Worm (Caenorhabditis elegans) whole organism, L1 larva: Measurements from ENCODE around the gene nspc-18.

Experiments used
- C16A3.4 ChIP-seq: fragments of 150-350 bp; optimal IDR thresholded peaks from 2 replicates; lab custom pipeline; 2014; ENCODE audit warnings: missing biosample characterization, missing genetic modification characterization
- Y116A8C.19 ChIP-seq: sonication (generic microtip); optimal IDR thresholded peaks from 2 replicates; lab custom pipeline; 2016; ENCODE audit warnings: missing compliant biosample characterization, missing genetic modification characterization, borderline replicate concordance
- aly-2 ChIP-seq: fragments of 150-350 bp; optimal IDR thresholded peaks from 2 replicates; lab custom pipeline; 2014; ENCODE audit warnings: missing biosample characterization, missing genetic modification characterization
- ama-1 ChIP-seq: fragments of 150-350 bp; optimal IDR thresholded peaks from 2 replicates; lab custom pipeline; 2014
- blmp-1 ChIP-seq: fragments of 150-350 bp; optimal IDR thresholded peaks from 2 replicates; lab custom pipeline; 2014; ENCODE audit warnings: missing biosample characterization, missing genetic modification characterization
- ceh-63 ChIP-seq: fragments of 200-800 bp; sonication (Bioruptor generic); optimal IDR thresholded peaks from 2 replicates; lab custom pipeline; 2018; ENCODE audit warnings: mild to moderate bottlenecking, missing genetic modification characterization, missing compliant biosample characterization
- dpl-1 ChIP-seq, 3 experiments: fragments of 150-350 bp in 2 of 3; sonication (generic microtip) in 1 of 3; optimal IDR thresholded peaks; 2 replicates each; lab custom pipeline; 2014 to 2017; ENCODE audit warnings: missing biosample characterization in 3 of 3, missing genetic modification characterization in 3 of 3, missing genetic modification reagents in 3 of 3
- dsc-1 ChIP-seq: sonication (generic microtip); optimal IDR thresholded peaks from 2 replicates; lab custom pipeline; 2016; ENCODE audit warnings: mild to moderate bottlenecking, missing genetic modification characterization, missing compliant biosample characterization
- efl-1 ChIP-seq, 4 experiments: fragments of 150-350 bp; optimal IDR thresholded peaks in 3 of 4; peaks in 1 of 4; 1 replicate in 1 of 4; 2 replicates in 3 of 4; lab custom pipeline; 2014; ENCODE audit warnings: missing biosample characterization in 2 of 4, missing genetic modification characterization in 2 of 4, missing genetic modification reagents in 2 of 4
- efl-3 ChIP-seq: fragments of 200-800 bp; sonication (Bioruptor generic); optimal IDR thresholded peaks from 2 replicates; lab custom pipeline; 2018; ENCODE audit warnings: mild to moderate bottlenecking, missing genetic modification characterization, missing compliant biosample characterization
- elt-2 ChIP-seq: sonication (generic microtip); optimal IDR thresholded peaks from 2 replicates; lab custom pipeline; 2016; ENCODE audit warnings: missing genetic modification characterization, mild to moderate bottlenecking, inconsistent platforms, missing compliant biosample characterization, missing genetic modification reagents
- elt-3 ChIP-seq, 6 experiments: fragments of 150-350 bp in 1 of 6; sonication (generic microtip); optimal IDR thresholded peaks; 2 replicates each; lab custom pipeline; 2017 to 2018; ENCODE audit warnings: missing biosample characterization in 6 of 6, missing genetic modification characterization in 6 of 6, inconsistent platforms in 1 of 6
- fkh-8 ChIP-seq: sonication (generic microtip); optimal IDR thresholded peaks from 2 replicates; lab custom pipeline; 2016; ENCODE audit warnings: mild to moderate bottlenecking, missing genetic modification characterization, missing compliant biosample characterization
- fos-1 ChIP-seq: fragments of 150-350 bp; optimal IDR thresholded peaks from 2 replicates; lab custom pipeline; 2014; ENCODE audit warnings: missing biosample characterization, missing genetic modification characterization
- grh-1 ChIP-seq: fragments of 200-800 bp; sonication (Bioruptor generic); IDR thresholded peaks from 2 replicates; pipeline ENCODE4 v1.3.6; 2022; ENCODE audit warnings: missing genetic modification reagents, missing genetic modification characterization, missing compliant biosample characterization
- irx-1 ChIP-seq: sonication (generic microtip); optimal IDR thresholded peaks from 2 replicates; lab custom pipeline; 2016; ENCODE audit warnings: missing genetic modification characterization, missing compliant biosample characterization
- jun-1 ChIP-seq: fragments of 150-350 bp; optimal IDR thresholded peaks from 2 replicates; lab custom pipeline; 2014; ENCODE audit warnings: missing biosample characterization, missing genetic modification reagents, missing genetic modification characterization
- lin-13 ChIP-seq: fragments of 150-350 bp; optimal IDR thresholded peaks from 2 replicates; lab custom pipeline; 2014; ENCODE audit warnings: missing biosample characterization, missing genetic modification reagents, missing genetic modification characterization
- lin-14 ChIP-seq: fragments of 200-800 bp; sonication (Bioruptor generic); optimal IDR thresholded peaks from 2 replicates; lab custom pipeline; 2018; ENCODE audit warnings: mild to moderate bottlenecking, missing genetic modification characterization, moderate library complexity, missing compliant biosample characterization
- lin-35 ChIP-seq, 2 experiments: fragments of 150-350 bp; optimal IDR thresholded peaks; 2 replicates each; lab custom pipeline; 2014; ENCODE audit warnings: missing biosample characterization in 2 of 2, missing genetic modification characterization in 2 of 2, missing genetic modification reagents in 2 of 2
- lin-39 ChIP-seq: fragments of 150-350 bp; optimal IDR thresholded peaks from 2 replicates; lab custom pipeline; 2014; ENCODE audit warnings: missing biosample characterization, missing genetic modification reagents, missing genetic modification characterization
- lsy-2 ChIP-seq, 2 experiments: fragments of 150-350 bp; optimal IDR thresholded peaks; 2 replicates each; lab custom pipeline; 2014; ENCODE audit warnings: missing biosample characterization in 2 of 2, missing genetic modification characterization in 2 of 2
- mab-9 ChIP-seq: fragments of 200-800 bp; sonication (Bioruptor generic); IDR thresholded peaks from 2 replicates; pipeline ENCODE4 v1.3.6; 2022; ENCODE audit warnings: missing genetic modification reagents, missing genetic modification characterization, missing compliant biosample characterization
- mdl-1 ChIP-seq, 2 experiments: fragments of 150-350 bp; optimal IDR thresholded peaks; 2 replicates each; lab custom pipeline; 2014 to 2017; ENCODE audit warnings: missing biosample characterization in 2 of 2, missing genetic modification characterization in 2 of 2, inconsistent platforms in 1 of 2
- mep-1 ChIP-seq: fragments of 150-350 bp; optimal IDR thresholded peaks from 2 replicates; lab custom pipeline; 2014; ENCODE audit warnings: missing biosample characterization, missing genetic modification characterization
- nhr-11 ChIP-seq: fragments of 150-350 bp; optimal IDR thresholded peaks from 2 replicates; lab custom pipeline; 2014; ENCODE audit warnings: missing biosample characterization, missing genetic modification characterization
- nhr-19 ChIP-seq: fragments of 200-800 bp; sonication (Bioruptor generic); conservative IDR thresholded peaks from 2 replicates; pipeline ENCODE4 v1.3.6; 2022; ENCODE audit warnings: missing genetic modification characterization, missing compliant biosample characterization
- nhr-20 ChIP-seq: sonication (generic microtip); optimal IDR thresholded peaks from 2 replicates; lab custom pipeline; 2016; ENCODE audit warnings: mild to moderate bottlenecking, missing genetic modification characterization, missing compliant biosample characterization
- nhr-28 ChIP-seq: fragments of 150-350 bp; optimal IDR thresholded peaks from 2 replicates; lab custom pipeline; 2014; ENCODE audit warnings: missing biosample characterization, missing genetic modification characterization
- nhr-47 ChIP-seq: sonication (generic microtip); optimal IDR thresholded peaks from 2 replicates; lab custom pipeline; 2016; ENCODE audit warnings: mild to moderate bottlenecking, missing genetic modification characterization, moderate library complexity, missing compliant biosample characterization
- nhr-71 ChIP-seq: sonication (generic microtip); optimal IDR thresholded peaks from 2 replicates; lab custom pipeline; 2016; ENCODE audit warnings: mild to moderate bottlenecking, missing genetic modification characterization, moderate library complexity, missing compliant biosample characterization
- nhr-85 ChIP-seq: sonication (generic microtip); peaks from one replicate; lab custom pipeline; 2016; ENCODE audit warnings: missing genetic modification characterization, inconsistent platforms, missing compliant biosample characterization
- nhr-90 ChIP-seq: sonication (generic microtip); optimal IDR thresholded peaks from 2 replicates; lab custom pipeline; 2016; ENCODE audit warnings: mild to moderate bottlenecking, missing genetic modification characterization, missing compliant biosample characterization; ENCODE audit not compliant: poor library complexity
- pax-3 ChIP-seq: fragments of 200-800 bp; sonication (Bioruptor generic); optimal IDR thresholded peaks from 2 replicates; lab custom pipeline; 2018; ENCODE audit warnings: mild to moderate bottlenecking, missing genetic modification characterization, moderate library complexity, missing compliant biosample characterization
- rnt-1 ChIP-seq: sonication (generic microtip); optimal IDR thresholded peaks from 2 replicates; lab custom pipeline; 2016; ENCODE audit warnings: mild to moderate bottlenecking, missing genetic modification characterization, moderate library complexity, missing compliant biosample characterization
- snu-23 ChIP-seq: sonication (generic microtip); optimal IDR thresholded peaks from 2 replicates; lab custom pipeline; 2016; ENCODE audit warnings: missing genetic modification characterization, missing compliant biosample characterization
- sox-4 ChIP-seq: sonication (generic microtip); optimal IDR thresholded peaks from 2 replicates; lab custom pipeline; 2016; ENCODE audit warnings: missing genetic modification characterization, missing compliant biosample characterization
- unc-130 ChIP-seq: fragments of 150-350 bp; optimal IDR thresholded peaks from 2 replicates; lab custom pipeline; 2017; ENCODE audit warnings: missing biosample characterization, missing genetic modification characterization, inconsistent platforms
- unc-30 ChIP-seq: sonication (generic microtip); optimal IDR thresholded peaks from 2 replicates; lab custom pipeline; 2017; ENCODE audit warnings: missing biosample characterization, missing genetic modification characterization
- unc-62 ChIP-seq: fragments of 150-350 bp; optimal IDR thresholded peaks from 2 replicates; lab custom pipeline; 2014; ENCODE audit warnings: missing biosample characterization, missing genetic modification reagents, missing genetic modification characterization
- unc-98 ChIP-seq: fragments of 200-800 bp; sonication (Bioruptor generic); IDR thresholded peaks from 2 replicates; pipeline ENCODE4 v1.3.6; 2022; ENCODE audit warnings: missing genetic modification characterization, missing compliant biosample characterization
- xbp-1 ChIP-seq: sonication (generic microtip); optimal IDR thresholded peaks from 2 replicates; lab custom pipeline; 2016; ENCODE audit warnings: missing genetic modification characterization, missing compliant biosample characterization
- ztf-11 ChIP-seq, 2 experiments: sonication (generic microtip); optimal IDR thresholded peaks; 2 replicates each; lab custom pipeline; 2016 to 2017; ENCODE audit warnings: missing genetic modification characterization in 2 of 2, missing biosample characterization in 1 of 2, missing compliant biosample characterization in 1 of 2

nspc-18 gene

DNA sequence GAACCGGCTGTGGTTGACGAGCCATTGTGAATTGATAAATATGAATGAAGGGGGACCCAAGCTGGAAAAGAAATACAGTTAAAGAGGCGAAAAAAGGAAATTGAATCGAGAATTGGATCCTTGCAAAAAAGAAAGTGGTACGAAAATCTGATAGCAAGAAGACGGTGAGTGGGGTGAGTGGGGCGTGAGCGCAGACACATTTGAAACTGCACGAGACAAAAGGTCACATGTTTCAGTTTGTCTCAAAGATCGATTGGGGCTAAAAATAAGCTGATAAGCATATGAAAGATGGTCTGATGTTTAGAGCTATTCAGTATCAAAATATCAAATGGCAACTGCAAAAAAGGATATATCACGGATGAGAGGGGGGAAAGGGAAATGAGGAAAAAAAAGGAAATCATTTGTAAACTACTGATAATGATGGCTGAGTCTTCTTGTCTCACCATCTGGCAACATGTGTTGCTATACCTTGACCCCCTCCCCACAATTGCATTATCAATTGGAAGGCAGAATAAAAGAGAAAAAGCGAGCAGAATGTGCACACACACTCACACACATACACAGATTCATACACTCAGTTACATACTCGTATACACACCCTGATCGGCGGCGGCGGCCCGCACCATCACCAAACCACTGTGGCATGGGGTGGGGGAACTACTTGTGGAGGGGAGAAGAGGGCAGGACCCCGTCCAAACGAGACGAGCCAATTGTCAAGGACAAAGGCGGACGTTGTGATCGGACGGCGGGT, 23.5 kb downstream of the nspc-18 start, which contains the start of gene M163.1:
Gene M163.1 (minus strand): TSS at position 25 of the 751 bp plus-strand sequence.
- TF ChIP-seq unc-130 (tag; lab: Kevin White, UChicago) (peak; percentile 3), lin-14 (GFP tag; lab: Kevin White, UChicago) (peak; percentile 53), grh-1 (0 out of 2 replicates have a peak, but pooled peaks have one; percentile 13), nhr-28 (no peak), rnt-1 (tag; lab: Kevin White, UChicago) (peak; percentile 22), unc-30 (tag; lab: Kevin White, UChicago) (no peak), ztf-11 (tag; optimal IDR thresholded peaks at IDR 0.05; lab: Kevin White, UChicago) (peak in 1 of 2 experiments; percentile 30), nhr-85 (tag; lab: Kevin White, UChicago) (peak; percentile 73), dsc-1 (tag; lab: Kevin White, UChicago) (no peak), efl-3 (no peak), elt-2 (tag; lab: Kevin White, UChicago) (peak; percentile 31), fkh-8 (tag; lab: Kevin White, UChicago) (no peak), lsy-2 (tag; optimal IDR thresholded peaks at IDR 0.05; lab: Kevin White, UChicago) (no peak), elt-3 (tag; optimal IDR thresholded peaks at IDR 0.05; lab: Kevin White, UChicago) (no peak), nhr-20 (tag; lab: Kevin White, UChicago) (peak; percentile 52), nhr-71 (tag; lab: Kevin White, UChicago) (peak; percentile 52), nhr-19 (GFP tag; lab: Robert Waterston, UW) (peak; percentile 37)
- TF ChIP-seq, all 84 proteins: peak for 10

DNA sequence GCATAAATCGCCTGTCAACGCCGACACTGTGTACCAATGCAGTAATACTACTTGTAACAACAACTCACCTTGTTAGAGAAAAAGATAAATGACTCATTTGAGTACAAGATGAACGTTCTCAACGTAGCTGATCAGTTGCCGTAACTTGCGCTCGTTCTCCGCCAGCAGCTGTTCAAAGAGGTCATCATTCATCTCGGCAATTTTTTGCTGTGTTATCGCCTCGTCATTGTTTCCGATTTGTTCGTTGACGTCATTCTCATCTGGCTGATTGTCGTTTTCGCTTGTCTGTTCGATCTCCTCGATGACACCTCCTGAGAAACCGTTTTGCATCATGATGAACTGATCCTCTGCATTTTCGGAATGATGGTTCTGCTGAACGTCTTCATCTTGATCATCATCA, 24.2 kb downstream of the nspc-18 start:
- TF ChIP-seq blmp-1 (tag; lab: Kevin White, UChicago): peak; percentile 40
- no peak for TF ChIP-seq unc-62
- TF ChIP-seq rnt-1 (tag; lab: Kevin White, UChicago): peak; percentile 28
- TF ChIP-seq lin-14 (GFP tag; lab: Kevin White, UChicago): peak; percentile 47
- TF ChIP-seq ama-1 (lab: Kevin White, UChicago): no peak
- TF ChIP-seq nhr-71 (tag; lab: Kevin White, UChicago): peak; percentile 34

DNA sequence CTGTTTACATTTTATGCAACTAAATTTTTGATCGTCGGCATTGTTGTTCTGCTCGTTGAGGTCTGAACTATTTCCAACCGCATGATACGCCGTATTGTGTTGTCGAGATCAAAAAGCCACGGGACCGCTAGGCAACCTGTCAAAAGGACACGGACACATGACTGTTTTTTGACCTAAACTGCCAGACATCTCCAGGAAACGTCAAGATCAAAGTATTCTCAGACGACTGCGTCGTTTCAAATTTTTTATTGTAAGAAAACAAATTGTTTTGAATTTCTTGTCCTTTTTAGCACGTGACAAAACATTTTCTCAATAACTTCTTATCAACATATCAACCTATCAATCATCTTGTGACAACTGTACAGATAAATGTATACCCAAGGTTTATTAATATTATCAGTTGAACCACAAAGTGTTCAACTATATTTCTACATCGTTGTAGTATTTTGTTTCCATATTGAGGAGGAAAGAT, 25.3 kb downstream of the nspc-18 start:
- no peak for TF ChIP-seq unc-98 (GFP tag; lab: Robert Waterston, UW)
- TF ChIP-seq aly-2: no peak
- TF ChIP-seq mdl-1 (tag; optimal IDR thresholded peaks at IDR 0.05; lab: Kevin White, UChicago): peak in 1 of 2 experiments; percentile 78
- TF ChIP-seq nhr-71 (tag; lab: Kevin White, UChicago): peak; percentile 91
- TF ChIP-seq mab-9: 0 out of 2 replicates have a peak, but pooled peaks have one; percentile 17
- TF ChIP-seq elt-2 (tag; lab: Kevin White, UChicago): peak; percentile 96
- peak; percentile 71 for TF ChIP-seq snu-23 (GFP tag; lab: Kevin White, UChicago)
- peak; percentile 63 for TF ChIP-seq nhr-47
- peak; percentile 76 for TF ChIP-seq lin-14 (GFP tag; lab: Kevin White, UChicago)
- peak; percentile 56 for TF ChIP-seq mep-1
- peak; percentile 27 for TF ChIP-seq C16A3.4 (tag; lab: Kevin White, UChicago)
- peak; percentile 86 for TF ChIP-seq nhr-90 (tag; lab: Kevin White, UChicago)
- no peak for TF ChIP-seq lin-39 (tag; lab: Kevin White, UChicago)
- TF ChIP-seq fos-1 (tag; lab: Kevin White, UChicago): peak; percentile 21
- peak; percentile 98 for TF ChIP-seq nhr-85 (tag; lab: Kevin White, UChicago)
- TF ChIP-seq elt-3 (tag; optimal IDR thresholded peaks at IDR 0.05; lab: Kevin White, UChicago): peak in 5 of 6 experiments; percentile 2 to 93 (median 49)
- peak in 1 of 2 experiments; percentile 83 for TF ChIP-seq lin-35 (GFP tag; optimal IDR thresholded peaks at IDR 0.05; lab: Kevin White, UChicago)
- peak; percentile 69 for TF ChIP-seq irx-1 (tag; lab: Kevin White, UChicago)
- TF ChIP-seq nhr-19 (GFP tag; lab: Robert Waterston, UW): peak; percentile 74
- TF ChIP-seq dpl-1 (GFP tag; optimal IDR thresholded peaks at IDR 0.05; lab: Kevin White, UChicago): peak in 2 of 3 experiments; percentile 8 to 14
- no peak for TF ChIP-seq xbp-1 (tag; lab: Kevin White, UChicago)
- peak; percentile 19 for TF ChIP-seq ceh-63 (GFP tag; lab: Kevin White, UChicago)
- TF ChIP-seq rnt-1 (tag; lab: Kevin White, UChicago): peak; percentile 10
- peak; percentile 28 for TF ChIP-seq jun-1 (tag; lab: Kevin White, UChicago)
- no peak for TF ChIP-seq pax-3 (tag; lab: Kevin White, UChicago)
- peak; percentile 46 to 48 for TF ChIP-seq lsy-2 (tag; optimal IDR thresholded peaks at IDR 0.05; lab: Kevin White, UChicago)
- TF ChIP-seq Y116A8C.19: no peak
- no peak for TF ChIP-seq sox-4
- TF ChIP-seq lin-13 (GFP tag; lab: Kevin White, UChicago): peak; percentile 44
- no peak for TF ChIP-seq nhr-11 (tag; lab: Kevin White, UChicago)
- TF ChIP-seq efl-1 (optimal IDR thresholded peaks at IDR 0.05; lab: Kevin White, UChicago): peak in 1 of 2 experiments; percentile 12
- peak in 1 of 2 experiments; percentile 67 for TF ChIP-seq efl-1 (GFP tag; optimal IDR thresholded peaks at IDR 0.05 in 1 of 2; lab: Kevin White, UChicago)
- peak; percentile 60 for TF ChIP-seq blmp-1 (tag; lab: Kevin White, UChicago)
- peak; percentile 36 for TF ChIP-seq unc-130 (tag; lab: Kevin White, UChicago)
